Worm (Caenorhabditis elegans) whole organism, young adult: ENCODE results near the gene D1054.1.

Experiments used
- F23B12.7 ChIP-seq: sonication (generic microtip); optimal IDR thresholded peaks from 2 replicates; lab custom pipeline; 2017; ENCODE audit warnings: missing genetic modification characterization, mild to moderate bottlenecking, missing compliant biosample characterization, antibody characterized with exemption, moderate library complexity; ENCODE audit not compliant: insufficient read depth
- bed-2 ChIP-seq: fragments of 200-800 bp; sonication (Bioruptor generic); IDR thresholded peaks from 2 replicates; pipeline ENCODE4 v1.3.6; 2022; ENCODE audit warnings: missing genetic modification reagents, missing genetic modification characterization, missing compliant biosample characterization
- repo-1 ChIP-seq: sonication (generic microtip); optimal IDR thresholded peaks from 2 replicates; lab custom pipeline; 2017; ENCODE audit warnings: mild to moderate bottlenecking, missing genetic modification characterization, missing compliant biosample characterization
- tbx-9 ChIP-seq: sonication (generic microtip); optimal IDR thresholded peaks from 2 replicates; lab custom pipeline; 2016; ENCODE audit warnings: borderline replicate concordance, missing genetic modification characterization, inconsistent platforms, missing compliant biosample characterization

ce11 chrV:10770026-10770425 lies at the start of gene D1054.1, which contains the start of gene pas-2:
- no peak for TF ChIP-seq F23B12.7
- no peak for TF ChIP-seq tbx-9 (tag; lab: Kevin White, UChicago)
- TF ChIP-seq repo-1 (tag; lab: Kevin White, UChicago) = no peak
- no peak for TF ChIP-seq bed-2 (GFP tag; lab: Robert Waterston, UW)
